Worm (Caenorhabditis elegans): ENCODE measurements around the gene srx-93.

- TF ChIP-seq elt-2 (tag; optimal IDR thresholded peaks at IDR 0.05) (no peak), ceh-34 (tag; optimal IDR thresholded peaks at IDR 0.05) (no peak), ceh-24 (tag; optimal IDR thresholded peaks at IDR 0.05) (no peak), unc-55 (GFP tag; optimal IDR thresholded peaks at IDR 0.05) (no peak), ceh-22 (tag; optimal IDR thresholded peaks at IDR 0.05) (no peak), tbx-2 (tag; optimal IDR thresholded peaks at IDR 0.05) (no peak), nfya-1 (tag; optimal IDR thresholded peaks at IDR 0.05) (no peak), fkh-10 (GFP tag; optimal IDR thresholded peaks at IDR 0.05) (no peak), gmeb-2 (tag; optimal IDR thresholded peaks at IDR 0.05) (no peak), pqm-1 (tag; optimal IDR thresholded peaks at IDR 0.05) (no peak), unc-86 (tag; optimal IDR thresholded peaks at IDR 0.05) (no peak)
These were observed 38.4 kb downstream of the srx-93 start for ce11 chrV:3582086-3582485.

All from whole organism, late embryonic.